Worm (Caenorhabditis elegans) whole organism, L1 larva: ENCODE data around the gene str-60.

Experiments
- egl-27 ChIP-seq, 2 experiments: fragments of 150-350 bp in 1 of 2; sonication (generic microtip); optimal IDR thresholded peaks; 3 replicates each; lab custom pipeline; 2017 to 2018; ENCODE audit warnings: missing biosample characterization in 2 of 2, missing genetic modification characterization in 2 of 2, missing genetic modification reagents in 2 of 2
- fkh-10 ChIP-seq: sonication (generic microtip); optimal IDR thresholded peaks from 2 replicates; lab custom pipeline; 2017; ENCODE audit warnings: missing biosample characterization, missing genetic modification reagents, missing genetic modification characterization
- mep-1 ChIP-seq: fragments of 150-350 bp; optimal IDR thresholded peaks from 2 replicates; lab custom pipeline; 2014; ENCODE audit warnings: missing biosample characterization, missing genetic modification characterization
- nhr-76 ChIP-seq: sonication (generic microtip); optimal IDR thresholded peaks from 2 replicates; lab custom pipeline; 2017; ENCODE audit warnings: missing biosample characterization, missing genetic modification characterization
- skn-1 ChIP-seq: fragments of 150-350 bp; optimal IDR thresholded peaks from 2 replicates; lab custom pipeline; 2014; ENCODE audit warnings: missing biosample characterization, missing genetic modification characterization

ce11 chrV:15915919-15916318 is 18.1 kb downstream of the str-60 start, which contains the start of gene gst-38:
- TF ChIP-seq skn-1, result no peak
- no peak for TF ChIP-seq fkh-10 (GFP tag; lab: Kevin White, UChicago)
- no peak for TF ChIP-seq mep-1 (tag; lab: Kevin White, UChicago)
- TF ChIP-seq nhr-76 (tag; lab: Kevin White, UChicago), result no peak
- no peak for TF ChIP-seq egl-27 (tag; optimal IDR thresholded peaks at IDR 0.05; lab: Kevin White, UChicago)
